Worm (Caenorhabditis elegans) whole organism, L2 larva: Measurements from ENCODE around the gene pir-2.

ENCODE experiments used
- aly-2 ChIP-seq: fragments of 150-350 bp; optimal IDR thresholded peaks from 2 replicates; lab custom pipeline; 2014; ENCODE audit warnings: missing biosample characterization, missing genetic modification characterization
- gmeb-1 ChIP-seq: fragments of 150-350 bp; optimal IDR thresholded peaks from 2 replicates; lab custom pipeline; 2014; ENCODE audit warnings: missing biosample characterization, missing genetic modification characterization
- lin-13 ChIP-seq: fragments of 150-350 bp; optimal IDR thresholded peaks from 2 replicates; lab custom pipeline; 2014; ENCODE audit warnings: missing biosample characterization, missing genetic modification reagents, missing genetic modification characterization
- nhr-11 ChIP-seq: fragments of 150-350 bp; optimal IDR thresholded peaks from 2 replicates; lab custom pipeline; 2014; ENCODE audit warnings: missing biosample characterization, missing genetic modification characterization
- nhr-129 ChIP-seq: fragments of 150-350 bp; optimal IDR thresholded peaks from 2 replicates; lab custom pipeline; 2014; ENCODE audit warnings: missing biosample characterization, missing genetic modification characterization
- nhr-25 ChIP-seq: fragments of 150-350 bp; sonication (generic microtip); optimal IDR thresholded peaks from 3 replicates; lab custom pipeline; 2014; ENCODE audit warnings: missing biosample characterization, missing genetic modification characterization
- nhr-6 ChIP-seq: fragments of 150-350 bp; optimal IDR thresholded peaks from 2 replicates; lab custom pipeline; 2014; ENCODE audit warnings: missing biosample characterization, missing genetic modification characterization
- snpc-4 ChIP-seq: fragments of 150-350 bp; optimal IDR thresholded peaks from 2 replicates; lab custom pipeline; 2014; ENCODE audit warnings: missing biosample characterization, missing genetic modification characterization
- unc-39 ChIP-seq: fragments of 150-350 bp; optimal IDR thresholded peaks from 2 replicates; lab custom pipeline; 2014; ENCODE audit warnings: missing biosample characterization, missing genetic modification characterization
- ztf-11 ChIP-seq: sonication (generic microtip); optimal IDR thresholded peaks from 2 replicates; lab custom pipeline; 2017; ENCODE audit warnings: missing biosample characterization, missing genetic modification characterization
- ztf-4 ChIP-seq: fragments of 150-350 bp; optimal IDR thresholded peaks from 2 replicates; lab custom pipeline; 2014; ENCODE audit warnings: missing biosample characterization, missing genetic modification characterization

DNA sequence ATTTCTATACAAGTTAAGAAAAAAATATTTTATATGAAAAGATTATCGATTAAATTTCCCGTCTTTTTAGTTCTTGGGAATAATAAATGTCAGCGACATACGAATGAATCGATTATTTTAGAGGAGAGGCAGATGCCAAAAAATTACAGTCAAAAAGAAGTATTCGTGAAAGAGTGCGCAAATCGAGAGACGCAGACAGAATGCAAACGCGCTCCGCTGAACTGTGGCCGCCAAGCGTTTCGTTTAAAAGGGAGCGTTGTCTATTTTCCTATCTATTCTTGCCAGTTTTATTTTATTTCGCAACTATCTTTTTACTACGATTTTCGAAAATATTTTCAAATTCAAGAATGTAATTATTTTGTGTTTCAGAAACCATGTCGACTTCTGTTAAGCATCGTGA is 23.7 kb upstream of the pir-2 start, which contains the start of gene baf-1:
- TF ChIP-seq lin-13 (GFP tag; lab: Kevin White, UChicago) (peak; percentile 33), ztf-4 (tag; lab: Kevin White, UChicago) (no peak), ztf-11 (tag; lab: Kevin White, UChicago) (no peak), gmeb-1 (tag; lab: Kevin White, UChicago) (peak; percentile 80), snpc-4 (tag; lab: Kevin White, UChicago) (no peak), unc-39 (tag; lab: Kevin White, UChicago) (no peak), nhr-25 (tag; lab: Kevin White, UChicago) (peak; percentile 72), aly-2 (tag; lab: Kevin White, UChicago) (no peak), nhr-6 (tag; lab: Kevin White, UChicago) (no peak), nhr-11 (tag; lab: Kevin White, UChicago) (no peak), nhr-129 (tag; lab: Kevin White, UChicago) (peak; percentile 30)
